Worm (Caenorhabditis elegans): ENCODE measurements around the gene F32D8.13.
A peak's percentile ranks its signal among the peaks of the same experiment; 100 is the strongest.

Gene F32D8.13

DNA sequence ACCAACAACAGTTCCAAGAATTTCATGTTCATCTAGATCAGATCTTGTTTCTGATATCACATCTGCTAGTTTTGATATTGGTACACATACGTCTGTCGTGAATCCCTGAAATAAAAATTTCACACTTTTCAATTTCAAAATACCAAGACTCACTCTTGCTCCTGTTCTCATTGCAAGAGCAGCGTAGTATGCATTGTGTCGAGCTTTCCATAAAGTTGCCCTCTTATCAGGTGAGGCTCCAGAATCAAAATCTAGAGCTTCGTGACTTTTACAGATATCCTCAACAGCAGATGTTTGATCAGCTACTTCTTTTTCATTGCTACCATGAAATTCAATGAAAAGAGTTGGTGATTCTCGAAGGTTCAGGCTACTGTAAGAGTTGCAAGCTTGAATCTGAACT is 7.3 kb downstream of the F32D8.13 start, which contains the start of gene F32D8.11:
Gene F32D8.11, minus strand, starts transcription at position 101 of the 400 bp plus-strand sequence.
- no peak for TF ChIP-seq F49E8.2 (tag; optimal IDR thresholded peaks at IDR 0.05; ENCODE audit: insufficient read depth)
- 0 out of 2 replicates have a peak, but pooled peaks have one; percentile 6 for TF ChIP-seq Y56A3A.18 (GFP tag; IDR thresholded peaks at IDR 0.05)
- no peak for TF ChIP-seq T07F8.4 (tag; optimal IDR thresholded peaks at IDR 0.05)

DNA sequence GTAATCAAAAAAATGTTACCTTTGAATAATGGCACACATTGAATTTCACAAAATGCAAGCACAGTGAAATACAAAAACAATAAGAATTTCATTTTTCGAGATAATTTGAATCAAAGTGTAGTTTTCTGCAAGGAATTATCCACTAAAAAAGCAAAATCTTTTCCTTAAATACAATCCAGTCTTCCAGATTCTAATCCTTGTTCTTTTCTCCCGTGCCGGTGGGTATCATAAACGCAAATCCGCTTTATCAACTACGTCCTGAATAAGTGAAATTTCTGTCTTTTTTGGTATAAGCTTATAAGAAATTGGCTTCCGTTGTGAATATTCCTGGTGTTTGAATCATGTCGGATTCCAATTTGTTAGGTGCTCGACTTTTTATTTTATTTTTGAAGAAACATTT is 8.2 kb downstream of the F32D8.13 start:
- no peak for TF ChIP-seq gei-17 (GFP tag; optimal IDR thresholded peaks at IDR 0.05)
- TF ChIP-seq atf-7 (tag; optimal IDR thresholded peaks at IDR 0.05): peak; percentile 3
- TF ChIP-seq lir-1 (GFP tag; conservative IDR thresholded peaks at IDR 0.05): no peak
- TF ChIP-seq Y53G8AR.9 (GFP tag; conservative IDR thresholded peaks at IDR 0.05): peak; percentile 20; the same call in 1 of the 2 replicates
- TF ChIP-seq ceh-40 (GFP tag; IDR thresholded peaks at IDR 0.05): no peak

DNA sequence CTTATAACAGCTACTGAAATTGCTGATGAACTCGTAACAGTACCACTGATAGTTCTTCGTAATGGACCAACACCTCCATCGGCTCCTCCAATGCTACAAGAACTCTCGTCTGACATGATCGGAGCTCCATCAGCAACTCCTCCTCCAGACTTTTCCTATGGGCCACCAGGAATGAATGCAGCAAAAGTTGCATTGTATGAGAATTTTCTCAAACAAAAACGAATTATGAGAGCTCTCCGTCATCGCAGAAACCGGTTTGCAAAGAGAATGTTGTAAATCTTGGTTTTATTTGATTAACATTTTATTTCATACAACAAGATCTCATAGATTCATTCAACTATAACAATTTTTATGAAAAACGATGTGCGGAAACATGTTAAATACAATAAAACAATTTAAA is 8.8 kb downstream of the F32D8.13 start:
- TF ChIP-seq bed-2 (GFP tag; IDR thresholded peaks at IDR 0.05) (no peak), hmg-20 (GFP tag; IDR thresholded peaks at IDR 0.05) (0 out of 2 replicates have a peak, but pooled peaks have one; percentile 22), atf-7 (tag; optimal IDR thresholded peaks at IDR 0.05) (peak; percentile 31), snpc-4 (GFP tag; optimal IDR thresholded peaks at IDR 0.05) (no peak), snpc-4 (tag; optimal IDR thresholded peaks at IDR 0.05) (no peak), F23B12.7 (tag; optimal IDR thresholded peaks at IDR 0.05; ENCODE audit: insufficient read depth) (no peak), repo-1 (tag; optimal IDR thresholded peaks at IDR 0.05) (peak; percentile 84), ztf-6 (GFP tag; IDR thresholded peaks at IDR 0.05) (no peak), ccch-3 (GFP tag; optimal IDR thresholded peaks at IDR 0.05) (no peak), die-1 (tag; optimal IDR thresholded peaks at IDR 0.05) (peak; percentile 2), F52B5.7 (tag; optimal IDR thresholded peaks at IDR 0.05) (peak; percentile 3), ceh-79 (tag; optimal IDR thresholded peaks at IDR 0.05) (no peak), xnd-1 (tag; optimal IDR thresholded peaks at IDR 0.05) (no peak), chd-7 (tag; optimal IDR thresholded peaks at IDR 0.05) (peak; percentile 31), K11D2.4 (GFP tag; IDR thresholded peaks at IDR 0.05) (peak; percentile 64; the same call in 1 of the 2 replicates), somi-1 (GFP tag; optimal IDR thresholded peaks at IDR 0.05) (peak; percentile 42), egl-18 (GFP tag; IDR thresholded peaks at IDR 0.05) (no peak), lin-54 (GFP tag; optimal IDR thresholded peaks at IDR 0.05) (peak; percentile 13), ceh-58 (GFP tag; IDR thresholded peaks at IDR 0.05) (no peak), nfya-2 (GFP tag; IDR thresholded peaks at IDR 0.05) (no peak), Y53G8AR.9 (GFP tag; conservative IDR thresholded peaks at IDR 0.05) (peak; percentile 56; the same call in 1 of the 2 replicates), aptf-3 (GFP tag; IDR thresholded peaks at IDR 0.05) (no peak), ztf-3 (GFP tag; optimal IDR thresholded peaks at IDR 0.05) (no peak), tlf-1 (GFP tag; optimal IDR thresholded peaks at IDR 0.05) (peak; percentile 55), athp-1 (tag; optimal IDR thresholded peaks at IDR 0.05) (peak; percentile 18), bed-1 (GFP tag; IDR thresholded peaks at IDR 0.05) (no peak), hsf-1 (GFP tag; IDR thresholded peaks at IDR 0.05) (no peak), F49E8.2 (tag; optimal IDR thresholded peaks at IDR 0.05; ENCODE audit: insufficient read depth) (no peak), madf-3 (GFP tag; IDR thresholded peaks at IDR 0.05) (no peak), dpff-1 (tag; optimal IDR thresholded peaks at IDR 0.05) (peak; percentile 27), hlh-26 (GFP tag; conservative IDR thresholded peaks at IDR 0.05) (no peak), nhr-27 (tag; optimal IDR thresholded peaks at IDR 0.05) (no peak), ama-1 (optimal IDR thresholded peaks at IDR 0.05) (peak; percentile 26), ama-1 (GFP tag; optimal IDR thresholded peaks at IDR 0.05) (no peak), nhr-90 (tag; optimal IDR thresholded peaks at IDR 0.05) (peak; percentile 51), T07F8.4 (tag; optimal IDR thresholded peaks at IDR 0.05) (no peak), B0336.3 (GFP tag; IDR thresholded peaks at IDR 0.05) (peak; percentile 62; the same call in 1 of the 2 replicates), ets-4 (GFP tag; optimal IDR thresholded peaks at IDR 0.05) (no peak), F57C9.4 (tag; optimal IDR thresholded peaks at IDR 0.05) (peak; percentile 83), D2030.7 (GFP tag; IDR thresholded peaks at IDR 0.05) (no peak), madf-8 (GFP tag; conservative IDR thresholded peaks at IDR 0.05) (no peak), mel-28 (tag; optimal IDR thresholded peaks at IDR 0.05; ENCODE audit: borderline replicate concordance) (no peak)

Measured in whole organism, young adult.